Worm (Caenorhabditis elegans) whole organism, L3 larva: ENCODE measurements around the gene ugt-14.

Experiments used
- R02D3.7 ChIP-seq: fragments of 150-350 bp; optimal IDR thresholded peaks from 2 replicates; lab custom pipeline; 2014; ENCODE audit warnings: missing biosample characterization, missing genetic modification characterization
- ZK546.5 ChIP-seq: sonication (generic microtip); optimal IDR thresholded peaks from 2 replicates; lab custom pipeline; 2017; ENCODE audit warnings: missing biosample characterization, missing genetic modification characterization
- aly-2 ChIP-seq: fragments of 150-350 bp; optimal IDR thresholded peaks from 2 replicates; lab custom pipeline; 2014; ENCODE audit warnings: missing biosample characterization, missing genetic modification characterization
- ama-1 ChIP-seq: fragments of 150-350 bp; optimal IDR thresholded peaks from 2 replicates; lab custom pipeline; 2018
- ceh-28 ChIP-seq: fragments of 150-350 bp; optimal IDR thresholded peaks from 2 replicates; lab custom pipeline; 2014; ENCODE audit warnings: missing biosample characterization, missing genetic modification reagents, missing genetic modification characterization
- ceh-82 ChIP-seq: fragments of 150-350 bp; optimal IDR thresholded peaks from 2 replicates; lab custom pipeline; 2014; ENCODE audit warnings: missing biosample characterization, missing genetic modification characterization
- egl-27 ChIP-seq: sonication (generic microtip); optimal IDR thresholded peaks from 4 replicates; lab custom pipeline; 2017; ENCODE audit warnings: missing biosample characterization, missing genetic modification reagents, missing genetic modification characterization
- egl-5 ChIP-seq: fragments of 150-350 bp; optimal IDR thresholded peaks from 2 replicates; lab custom pipeline; 2017; ENCODE audit warnings: missing biosample characterization, missing genetic modification reagents, missing genetic modification characterization, inconsistent platforms
- elt-2 ChIP-seq: sonication (generic microtip); optimal IDR thresholded peaks from 2 replicates; lab custom pipeline; 2016; ENCODE audit warnings: missing genetic modification reagents, mild to moderate bottlenecking, missing genetic modification characterization, missing compliant biosample characterization
- elt-3 ChIP-seq, 3 experiments: fragments of 150-350 bp in 1 of 3; sonication (generic microtip) in 2 of 3; optimal IDR thresholded peaks; 2 replicates in 2 of 3; 4 replicates in 1 of 3; lab custom pipeline; 2014 to 2017; ENCODE audit warnings: missing biosample characterization in 3 of 3, missing genetic modification characterization in 3 of 3
- eor-1 ChIP-seq, 2 experiments: fragments of 150-350 bp; optimal IDR thresholded peaks; 2 replicates each; lab custom pipeline; 2014 to 2018; ENCODE audit warnings: missing biosample characterization in 2 of 2, missing genetic modification characterization in 2 of 2
- fkh-2 ChIP-seq: fragments of 150-350 bp; optimal IDR thresholded peaks from 2 replicates; lab custom pipeline; 2014; ENCODE audit warnings: missing biosample characterization, missing genetic modification reagents, missing genetic modification characterization
- fos-1 ChIP-seq: fragments of 150-350 bp; optimal IDR thresholded peaks from 2 replicates; lab custom pipeline; 2014; ENCODE audit warnings: missing biosample characterization, missing genetic modification characterization
- hmg-11 ChIP-seq: sonication (generic microtip); optimal IDR thresholded peaks from 2 replicates; lab custom pipeline; 2016; ENCODE audit warnings: missing genetic modification characterization, missing compliant biosample characterization
- jun-1 ChIP-seq: fragments of 150-350 bp; optimal IDR thresholded peaks from 2 replicates; lab custom pipeline; 2014; ENCODE audit warnings: missing biosample characterization, missing genetic modification reagents, missing genetic modification characterization
- lin-39 ChIP-seq: fragments of 150-350 bp; optimal IDR thresholded peaks from 2 replicates; lab custom pipeline; 2018; ENCODE audit warnings: missing biosample characterization, missing genetic modification reagents, missing genetic modification characterization
- lsy-12 ChIP-seq: sonication (generic microtip); optimal IDR thresholded peaks from 2 replicates; lab custom pipeline; 2016; ENCODE audit warnings: mild to moderate bottlenecking, missing genetic modification characterization, missing compliant biosample characterization
- mdl-1 ChIP-seq: fragments of 150-350 bp; optimal IDR thresholded peaks from 2 replicates; lab custom pipeline; 2014; ENCODE audit warnings: missing biosample characterization, missing genetic modification characterization
- mml-1 ChIP-seq: fragments of 150-350 bp; sonication (generic microtip); optimal IDR thresholded peaks from 3 replicates; lab custom pipeline; 2014; ENCODE audit warnings: missing biosample characterization, missing genetic modification characterization
- nfya-1 ChIP-seq: sonication (generic microtip); optimal IDR thresholded peaks from 2 replicates; lab custom pipeline; 2017; ENCODE audit warnings: missing genetic modification characterization, mild to moderate bottlenecking, missing compliant biosample characterization, antibody characterized with exemption, moderate library complexity; ENCODE audit not compliant: insufficient read depth
- nhr-23 ChIP-seq: fragments of 150-350 bp; optimal IDR thresholded peaks from 2 replicates; lab custom pipeline; 2014; ENCODE audit warnings: missing biosample characterization, missing genetic modification reagents, missing genetic modification characterization
- nhr-237 ChIP-seq: fragments of 150-350 bp; optimal IDR thresholded peaks from 2 replicates; lab custom pipeline; 2014; ENCODE audit warnings: missing biosample characterization, missing genetic modification characterization
- nhr-43 ChIP-seq: sonication (generic microtip); optimal IDR thresholded peaks from 2 replicates; lab custom pipeline; 2016; ENCODE audit warnings: mild to moderate bottlenecking, missing genetic modification characterization, missing compliant biosample characterization; ENCODE audit not compliant: poor library complexity, severe bottlenecking
- nhr-67 ChIP-seq: fragments of 150-350 bp; optimal IDR thresholded peaks from 2 replicates; lab custom pipeline; 2014; ENCODE audit warnings: missing biosample characterization, missing genetic modification characterization
- nhr-77 ChIP-seq: fragments of 150-350 bp; optimal IDR thresholded peaks from 2 replicates; lab custom pipeline; 2014; ENCODE audit warnings: missing biosample characterization, missing genetic modification characterization
- pha-4 ChIP-seq: fragments of 150-350 bp; optimal IDR thresholded peaks from 2 replicates; lab custom pipeline; 2014; ENCODE audit warnings: missing biosample characterization, missing genetic modification reagents, missing genetic modification characterization
- pqm-1 ChIP-seq: fragments of 150-350 bp; optimal IDR thresholded peaks from 2 replicates; lab custom pipeline; 2017; ENCODE audit warnings: missing biosample characterization, missing genetic modification characterization, inconsistent platforms
- sea-2 ChIP-seq: fragments of 150-350 bp; sonication (generic microtip); optimal IDR thresholded peaks from 4 replicates; lab custom pipeline; 2014; ENCODE audit warnings: missing biosample characterization, missing genetic modification reagents, missing genetic modification characterization
- unc-39 ChIP-seq: sonication (generic microtip); optimal IDR thresholded peaks from 4 replicates; lab custom pipeline; 2017; ENCODE audit warnings: missing biosample characterization, missing genetic modification characterization
- unc-62 ChIP-seq: fragments of 150-350 bp; sonication (generic microtip); optimal IDR thresholded peaks from 4 replicates; lab custom pipeline; 2014; ENCODE audit warnings: missing biosample characterization, missing genetic modification reagents, missing genetic modification characterization
- zag-1 ChIP-seq: fragments of 150-350 bp; optimal IDR thresholded peaks from 2 replicates; lab custom pipeline; 2014; ENCODE audit warnings: missing biosample characterization, missing genetic modification characterization
- ztf-11 ChIP-seq: fragments of 150-350 bp; optimal IDR thresholded peaks from 2 replicates; lab custom pipeline; 2014; ENCODE audit warnings: missing biosample characterization, missing genetic modification characterization

Gene ugt-14

ce11 chrV:4879251-4879650, 26.8 kb upstream of the ugt-14 start, which contains the start of gene T19H12.15:
T19H12.15 (minus strand) TSS chrV:4879351.
- TF ChIP-seq fos-1 (tag; lab: Kevin White, UChicago) (no peak), fkh-2 (tag; lab: Kevin White, UChicago) (no peak), lsy-12 (tag; lab: Kevin White, UChicago) (no peak), egl-27 (no peak), mml-1 (no peak), elt-2 (tag; lab: Kevin White, UChicago) (no peak)

DNA sequence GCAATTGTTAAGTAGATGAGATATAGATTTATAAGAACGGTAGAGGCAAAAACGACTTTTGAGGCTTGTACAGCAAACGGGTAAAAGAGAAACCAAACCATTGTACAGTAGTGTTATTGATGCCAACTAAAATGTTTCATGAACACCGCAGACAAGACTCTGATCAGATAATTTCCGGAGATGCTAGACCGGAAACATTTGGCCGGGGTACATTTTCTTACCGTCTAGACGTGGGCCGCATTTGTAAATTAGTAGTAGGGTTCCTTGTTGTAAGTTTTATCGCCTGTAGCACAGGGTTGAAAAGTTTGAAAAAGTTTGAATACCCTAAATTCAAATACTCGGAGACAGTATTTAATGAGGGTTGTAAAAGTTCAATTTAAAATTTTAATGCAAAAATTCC, 24.7 kb upstream of the ugt-14 start, which contains the start of gene str-32:
str-32 (minus strand) TSS at position 101 of the 400 bp plus-strand sequence.
- TF ChIP-seq unc-62 (GFP tag; lab: Kevin White, UChicago) (no peak), ceh-28 (tag; lab: Kevin White, UChicago) (no peak), jun-1 (no peak), nfya-1 (tag; lab: Kevin White, UChicago) (no peak), mml-1 (no peak), elt-3 (tag; optimal IDR thresholded peaks at IDR 0.05; lab: Kevin White, UChicago) (no peak), nhr-77 (tag; lab: Kevin White, UChicago) (no peak), lsy-12 (tag; lab: Kevin White, UChicago) (no peak), R02D3.7 (tag; lab: Kevin White, UChicago) (no peak), fos-1 (tag; lab: Kevin White, UChicago) (no peak), hmg-11 (tag; lab: Kevin White, UChicago) (no peak)

- no peak for TF ChIP-seq R02D3.7 (tag; lab: Kevin White, UChicago)
- no peak for TF ChIP-seq ceh-82
- TF ChIP-seq nhr-67 (tag; lab: Kevin White, UChicago), result no peak
- no peak for TF ChIP-seq ZK546.5
- TF ChIP-seq unc-39 (tag; lab: Kevin White, UChicago), result no peak
- no peak for TF ChIP-seq jun-1
- no peak for TF ChIP-seq nhr-77 (tag; lab: Kevin White, UChicago)
- TF ChIP-seq nhr-43 (tag; lab: Kevin White, UChicago), result no peak
Measured at ce11 chrV:4884490-4884889, 21.6 kb upstream of the ugt-14 start, which contains the start of gene T19H12.12. T19H12.12 (plus strand) TSS chrV:4884790.

DNA sequence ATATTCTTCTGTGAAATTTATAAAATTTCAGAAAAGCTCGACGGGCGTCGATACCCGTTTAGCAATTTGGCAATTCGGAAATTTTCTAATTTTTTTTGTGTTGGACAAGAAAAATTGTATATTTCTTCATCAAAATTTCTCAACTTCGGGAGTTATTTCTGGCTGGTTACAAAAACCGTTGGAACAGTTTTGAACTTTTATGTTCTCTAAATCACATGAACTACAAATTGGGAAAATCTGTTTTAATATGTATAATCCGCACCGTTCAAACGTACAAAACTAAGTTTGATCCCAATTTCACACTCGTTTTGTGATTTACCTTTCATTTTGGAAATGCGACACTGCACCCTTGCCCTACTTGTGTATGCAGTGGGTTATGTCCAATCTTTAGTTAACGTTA, 20.7 kb upstream of the ugt-14 start, which contains the start of gene T19H12.3:
T19H12.3 (plus strand) TSS at position 301 of the 400 bp plus-strand sequence.
- TF ChIP-seq ztf-11 (tag; lab: Kevin White, UChicago) (no peak), nhr-237 (no peak), egl-5 (tag; lab: Kevin White, UChicago) (no peak), hmg-11 (tag; lab: Kevin White, UChicago) (no peak), fos-1 (tag; lab: Kevin White, UChicago) (no peak), lin-39 (tag; lab: Kevin White, UChicago) (no peak), pha-4 (no peak), eor-1 (tag; optimal IDR thresholded peaks at IDR 0.05; lab: Kevin White, UChicago) (no peak), unc-62 (GFP tag; lab: Kevin White, UChicago) (no peak), aly-2 (tag; lab: Kevin White, UChicago) (no peak), lsy-12 (tag; lab: Kevin White, UChicago) (no peak), zag-1 (no peak), sea-2 (GFP tag; lab: Kevin White, UChicago) (no peak), ceh-82 (no peak), ama-1 (lab: Kevin White, UChicago) (no peak), nhr-23 (no peak), nhr-77 (tag; lab: Kevin White, UChicago) (no peak), mdl-1 (tag; lab: Kevin White, UChicago) (no peak)

DNA sequence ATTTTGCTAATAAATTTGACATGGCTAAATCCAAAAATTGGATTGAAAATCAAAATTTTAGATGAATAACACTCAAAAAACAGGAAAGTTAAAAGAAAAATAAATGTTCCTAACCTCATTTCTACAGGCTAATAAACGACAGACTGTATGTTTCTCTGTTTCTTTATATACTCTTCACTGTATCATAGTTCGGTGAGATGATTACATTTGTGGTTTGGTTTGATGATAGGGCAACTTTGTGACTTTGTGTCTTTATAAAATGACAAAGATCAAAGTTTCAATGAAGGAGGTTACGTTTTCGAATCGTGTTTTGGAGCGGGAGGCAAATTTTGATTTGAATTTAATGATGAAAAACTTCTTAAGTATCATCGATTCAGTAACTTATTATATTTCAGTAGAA, 16.6 kb upstream of the ugt-14 start, which contains the start of gene ugt-12:
ugt-12 (minus strand) TSS at position 153 of the 400 bp plus-strand sequence.
- peak; percentile 39 for TF ChIP-seq pha-4
- TF ChIP-seq nhr-23, result peak; percentile 35
- TF ChIP-seq mdl-1 (tag; lab: Kevin White, UChicago), result no peak
- TF ChIP-seq elt-2 (tag; lab: Kevin White, UChicago), result peak; percentile 71
- TF ChIP-seq unc-62 (GFP tag; lab: Kevin White, UChicago), result no peak
- peak; percentile 43 for TF ChIP-seq pqm-1 (tag; lab: Kevin White, UChicago)
- TF ChIP-seq nhr-237, result no peak
